Worm (Caenorhabditis elegans) whole organism, mixed stage, embryonic: ENCODE results near the gene C16C8.26.
A peak's percentile ranks its signal among the peaks of the same experiment; 100 is the strongest.
"Not testable (repeated sequence)": the region's sequence is repeated elsewhere in the genome, so short reads cannot be mapped to it uniquely, and the experiment has no call there.

Source experiments
- M03D4.4 ChIP-seq: sonication (generic microtip); optimal IDR thresholded peaks from 2 replicates; lab custom pipeline; 2017; ENCODE audit warnings: mild to moderate bottlenecking, missing genetic modification characterization, missing compliant biosample characterization
- bed-3 ChIP-seq: fragments of 200-800 bp; sonication (Bioruptor generic); optimal IDR thresholded peaks from 3 replicates; lab custom pipeline; 2018; ENCODE audit warnings: mild to moderate bottlenecking, missing genetic modification characterization, moderate library complexity, missing compliant biosample characterization
- blmp-1 ChIP-seq: fragments of 150-350 bp; optimal IDR thresholded peaks from 2 replicates; lab custom pipeline; 2014; ENCODE audit warnings: missing biosample characterization, missing genetic modification characterization
- ceh-39 ChIP-seq: fragments of 150-350 bp; optimal IDR thresholded peaks from 2 replicates; lab custom pipeline; 2014; ENCODE audit warnings: missing biosample characterization, missing genetic modification characterization
- ceh-43 ChIP-seq: fragments of 200-800 bp; sonication (Bioruptor generic); optimal IDR thresholded peaks from 2 replicates; lab custom pipeline; 2018; ENCODE audit warnings: mild to moderate bottlenecking, missing genetic modification characterization, moderate library complexity, missing compliant biosample characterization
- ceh-83 ChIP-seq: fragments of 200-800 bp; sonication (Bioruptor generic); optimal IDR thresholded peaks from 2 replicates; lab custom pipeline; 2018; ENCODE audit warnings: mild to moderate bottlenecking, missing genetic modification characterization, missing compliant biosample characterization
- ces-1 ChIP-seq: fragments of 150-350 bp; optimal IDR thresholded peaks from 2 replicates; lab custom pipeline; 2014; ENCODE audit warnings: missing biosample characterization, missing genetic modification reagents, missing genetic modification characterization
- cnd-1 ChIP-seq: fragments of 200-800 bp; sonication (Bioruptor generic); optimal IDR thresholded peaks from 2 replicates; lab custom pipeline; 2018; ENCODE audit warnings: mild to moderate bottlenecking, missing genetic modification characterization, missing compliant biosample characterization
- drap-1 ChIP-seq: fragments of 200-800 bp; sonication (Bioruptor generic); optimal IDR thresholded peaks from 3 replicates; lab custom pipeline; 2018; ENCODE audit warnings: mild to moderate bottlenecking, missing genetic modification characterization, missing compliant biosample characterization
- elt-1 ChIP-seq: sonication (generic microtip); optimal IDR thresholded peaks from 2 replicates; lab custom pipeline; 2017; ENCODE audit warnings: missing genetic modification characterization, mild to moderate bottlenecking, missing compliant biosample characterization, antibody characterized with exemption, moderate library complexity, borderline replicate concordance; ENCODE audit not compliant: insufficient read depth
- elt-3 ChIP-seq: fragments of 150-350 bp; optimal IDR thresholded peaks from 2 replicates; lab custom pipeline; 2014; ENCODE audit warnings: missing biosample characterization, missing genetic modification characterization
- flh-1 ChIP-seq: fragments of 200-800 bp; sonication (Bioruptor generic); optimal IDR thresholded peaks from 2 replicates; lab custom pipeline; 2018; ENCODE audit warnings: mild to moderate bottlenecking, missing genetic modification characterization, moderate library complexity, missing compliant biosample characterization
- hlh-1 ChIP-seq: fragments of 150-350 bp; optimal IDR thresholded peaks from 2 replicates; lab custom pipeline; 2014; ENCODE audit warnings: missing biosample characterization, missing genetic modification reagents, missing genetic modification characterization
- lin-13 ChIP-seq: fragments of 150-350 bp; optimal IDR thresholded peaks from 2 replicates; lab custom pipeline; 2014; ENCODE audit warnings: missing biosample characterization, missing genetic modification characterization
- lin-32 ChIP-seq: fragments of 200-800 bp; sonication (Bioruptor generic); optimal IDR thresholded peaks from 2 replicates; lab custom pipeline; 2018; ENCODE audit warnings: mild to moderate bottlenecking, missing genetic modification characterization, missing compliant biosample characterization
- lsy-2 ChIP-seq: fragments of 150-350 bp; optimal IDR thresholded peaks from 2 replicates; lab custom pipeline; 2014; ENCODE audit warnings: missing biosample characterization, missing genetic modification characterization
- mab-5 ChIP-seq: fragments of 150-350 bp; optimal IDR thresholded peaks from 2 replicates; lab custom pipeline; 2014; ENCODE audit warnings: missing biosample characterization, missing genetic modification characterization
- mep-1 ChIP-seq: fragments of 150-350 bp; optimal IDR thresholded peaks from 2 replicates; lab custom pipeline; 2017; ENCODE audit warnings: missing biosample characterization, missing genetic modification reagents, missing genetic modification characterization, inconsistent platforms
- mls-2 ChIP-seq: sonication (generic microtip); optimal IDR thresholded peaks from 2 replicates; lab custom pipeline; 2016; ENCODE audit warnings: mild to moderate bottlenecking, missing genetic modification characterization, moderate library complexity, missing compliant biosample characterization
- nhr-12 ChIP-seq: fragments of 150-350 bp; optimal IDR thresholded peaks from 2 replicates; lab custom pipeline; 2014; ENCODE audit warnings: missing biosample characterization, missing genetic modification characterization
- nhr-2 ChIP-seq: fragments of 150-350 bp; optimal IDR thresholded peaks from 2 replicates; lab custom pipeline; 2014; ENCODE audit warnings: missing biosample characterization, missing genetic modification characterization
- nhr-237 ChIP-seq: fragments of 150-350 bp; optimal IDR thresholded peaks from 2 replicates; lab custom pipeline; 2014; ENCODE audit warnings: missing biosample characterization, missing genetic modification characterization
- nhr-28 ChIP-seq: fragments of 150-350 bp; optimal IDR thresholded peaks from 2 replicates; lab custom pipeline; 2014; ENCODE audit warnings: missing biosample characterization, missing genetic modification characterization
- nhr-76 ChIP-seq: sonication (generic microtip); optimal IDR thresholded peaks from 2 replicates; lab custom pipeline; 2017; ENCODE audit warnings: missing biosample characterization, missing genetic modification characterization
- pha-4 ChIP-seq: fragments of 150-350 bp; optimal IDR thresholded peaks from 2 replicates; lab custom pipeline; 2018; ENCODE audit warnings: missing biosample characterization, missing genetic modification reagents, missing genetic modification characterization
- sem-2 ChIP-seq: fragments of 200-800 bp; sonication (Bioruptor generic); optimal IDR thresholded peaks from 2 replicates; lab custom pipeline; 2018; ENCODE audit warnings: mild to moderate bottlenecking, missing genetic modification characterization, missing compliant biosample characterization
- snpc-4 ChIP-seq: fragments of 150-350 bp; optimal IDR thresholded peaks from 2 replicates; lab custom pipeline; 2014; ENCODE audit warnings: missing biosample characterization, missing genetic modification characterization
- sptf-1 ChIP-seq: sonication (generic microtip); optimal IDR thresholded peaks from 2 replicates; lab custom pipeline; 2017; ENCODE audit warnings: mild to moderate bottlenecking, missing genetic modification characterization, moderate library complexity, missing compliant biosample characterization
- tbx-8 ChIP-seq: fragments of 200-800 bp; sonication (Bioruptor generic); optimal IDR thresholded peaks from 2 replicates; lab custom pipeline; 2018; ENCODE audit warnings: mild to moderate bottlenecking, missing genetic modification characterization, moderate library complexity, missing compliant biosample characterization
- unc-120 ChIP-seq: sonication (generic microtip); optimal IDR thresholded peaks from 2 replicates; lab custom pipeline; 2017; ENCODE audit warnings: missing genetic modification characterization, missing compliant biosample characterization; ENCODE audit not compliant: poor library complexity, severe bottlenecking
- unc-39 ChIP-seq: fragments of 150-350 bp; optimal IDR thresholded peaks from 2 replicates; lab custom pipeline; 2014; ENCODE audit warnings: missing biosample characterization, missing genetic modification characterization
- unc-62 ChIP-seq: fragments of 150-350 bp; optimal IDR thresholded peaks from 2 replicates; lab custom pipeline; 2014; ENCODE audit warnings: missing biosample characterization, missing genetic modification reagents, missing genetic modification characterization
- zip-8 ChIP-seq: fragments of 150-350 bp; optimal IDR thresholded peaks from 2 replicates; lab custom pipeline; 2014; ENCODE audit warnings: missing biosample characterization, missing genetic modification characterization
- ztf-11 ChIP-seq: fragments of 150-350 bp; optimal IDR thresholded peaks from 2 replicates; lab custom pipeline; 2014; ENCODE audit warnings: missing biosample characterization, missing genetic modification characterization

The C16C8.26 gene

DNA sequence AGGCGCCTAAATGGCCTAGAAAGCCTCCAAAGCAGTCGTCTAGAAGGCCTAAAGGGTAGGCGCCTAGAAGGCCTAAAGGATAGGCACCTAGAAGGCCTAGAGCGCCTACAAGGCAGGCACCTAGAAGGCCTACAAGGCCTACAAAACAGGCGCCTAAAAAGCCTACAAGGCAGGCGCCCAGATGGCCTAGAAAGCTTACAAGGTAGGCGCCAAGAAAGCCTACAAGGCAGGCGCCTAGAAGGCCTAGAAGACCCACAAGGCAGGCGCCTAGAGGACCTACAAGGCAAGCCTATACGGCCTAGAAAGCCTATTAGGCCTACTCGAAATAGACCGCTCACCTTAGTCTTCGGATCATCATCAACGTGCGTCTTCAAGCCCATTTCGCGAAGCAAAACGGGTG is 43.9 kb upstream of the C16C8.26 start:
- no peak for TF ChIP-seq elt-1
- no peak for TF ChIP-seq lsy-2 (tag; lab: Kevin White, UChicago)
- no peak for TF ChIP-seq nhr-12 (tag; lab: Kevin White, UChicago)
- TF ChIP-seq snpc-4 (tag; lab: Kevin White, UChicago): no peak
- no peak for TF ChIP-seq nhr-28 (tag; lab: Kevin White, UChicago)
- no peak for TF ChIP-seq nhr-76
- TF ChIP-seq mls-2 (tag; lab: Kevin White, UChicago): no peak
- TF ChIP-seq hlh-1: no peak
- no peak for TF ChIP-seq ceh-39 (tag; lab: Kevin White, UChicago)
- no peak for TF ChIP-seq bed-3 (GFP tag; lab: Kevin White, UChicago)
- no peak for TF ChIP-seq ztf-11
- TF ChIP-seq unc-120 (tag; lab: Kevin White, UChicago): no peak
- TF ChIP-seq ceh-83 (GFP tag; lab: Kevin White, UChicago): no peak
- TF ChIP-seq sem-2 (GFP tag; lab: Kevin White, UChicago): no peak
- TF ChIP-seq M03D4.4 (tag; lab: Kevin White, UChicago): no peak
- no peak for TF ChIP-seq pha-4 (tag; lab: Kevin White, UChicago)
- TF ChIP-seq, all 35 proteins: peak for 0

DNA sequence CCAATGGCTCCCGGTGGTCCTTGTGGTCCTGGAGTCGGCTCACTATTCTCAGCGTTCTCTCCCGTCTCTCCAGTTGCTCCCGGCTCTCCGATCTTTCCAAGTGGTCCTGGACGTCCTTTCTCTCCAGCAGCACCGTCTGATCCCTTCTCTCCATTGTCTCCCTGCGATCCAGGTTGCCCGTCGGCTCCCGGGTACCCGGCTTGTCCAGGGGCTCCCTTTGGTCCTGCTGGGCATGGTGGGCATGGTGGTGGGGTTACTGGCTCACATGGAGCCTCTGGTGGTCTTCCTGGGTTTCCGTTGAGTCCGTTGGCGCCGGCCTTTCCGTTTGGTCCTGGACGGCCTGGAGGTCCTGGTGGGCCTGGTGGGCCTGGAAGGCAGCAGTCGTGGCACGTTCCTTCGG is 42.3 kb upstream of the C16C8.26 start:
- TF ChIP-seq mep-1 (tag; lab: Kevin White, UChicago): no peak
- no peak for TF ChIP-seq ces-1 (GFP tag; lab: Kevin White, UChicago)
- TF ChIP-seq lsy-2 (tag; lab: Kevin White, UChicago): no peak
- no peak for TF ChIP-seq unc-39 (tag; lab: Kevin White, UChicago)
- TF ChIP-seq drap-1 (GFP tag; lab: Kevin White, UChicago): no peak
- no peak for TF ChIP-seq nhr-12 (tag; lab: Kevin White, UChicago)
- no peak for TF ChIP-seq mab-5 (tag; lab: Kevin White, UChicago)
- no peak for TF ChIP-seq nhr-28 (tag; lab: Kevin White, UChicago)
- TF ChIP-seq ceh-83 (GFP tag; lab: Kevin White, UChicago): no peak
- no peak for TF ChIP-seq ceh-39 (tag; lab: Kevin White, UChicago)
- no peak for TF ChIP-seq bed-3 (GFP tag; lab: Kevin White, UChicago)
- TF ChIP-seq flh-1 (GFP tag; lab: Kevin White, UChicago): no peak
- TF ChIP-seq pha-4 (tag; lab: Kevin White, UChicago): no peak
- no peak for TF ChIP-seq sptf-1 (tag; lab: Kevin White, UChicago)
- TF ChIP-seq blmp-1: no peak
- no peak for TF ChIP-seq snpc-4 (tag; lab: Kevin White, UChicago)

DNA sequence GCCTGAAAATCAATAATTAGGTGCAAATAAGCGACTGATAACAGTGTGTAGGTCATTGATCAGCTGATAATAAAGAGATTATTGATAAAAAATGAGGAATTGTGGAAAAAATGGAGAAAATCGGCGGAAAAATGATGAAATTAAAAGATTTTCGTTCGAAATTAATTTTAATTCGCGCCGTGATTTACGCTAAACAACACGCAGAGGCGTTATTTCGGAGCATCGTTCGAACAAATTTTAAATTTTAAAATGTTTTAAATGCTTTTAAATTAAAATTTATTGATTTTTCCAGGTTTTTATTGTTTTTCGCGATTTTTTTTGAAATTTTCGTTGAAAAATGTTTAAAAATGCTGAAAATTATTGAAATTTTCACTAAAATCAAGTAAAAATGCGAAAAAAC is 41.3 kb upstream of the C16C8.26 start, which contains the start of gene Y49F6B.9:
Gene Y49F6B.9 (minus strand): TSS at position 2 of the 400 bp plus-strand sequence.
- no peak for TF ChIP-seq cnd-1
- TF ChIP-seq sem-2 (GFP tag; lab: Kevin White, UChicago): no peak
- no peak for TF ChIP-seq elt-3 (tag; lab: Kevin White, UChicago)
- no peak for TF ChIP-seq elt-1
- TF ChIP-seq flh-1 (GFP tag; lab: Kevin White, UChicago): no peak
- no peak for TF ChIP-seq pha-4 (tag; lab: Kevin White, UChicago)
- no peak for TF ChIP-seq hlh-1
- TF ChIP-seq unc-62: no peak
- TF ChIP-seq ceh-43 (GFP tag; lab: Kevin White, UChicago): no peak
- TF ChIP-seq bed-3 (GFP tag; lab: Kevin White, UChicago): no peak
- TF ChIP-seq mab-5 (tag; lab: Kevin White, UChicago): no peak
- no peak for TF ChIP-seq lin-13 (tag; lab: Kevin White, UChicago)
- no peak for TF ChIP-seq drap-1 (GFP tag; lab: Kevin White, UChicago)
- TF ChIP-seq tbx-8 (GFP tag; lab: Kevin White, UChicago): no peak
- no peak for TF ChIP-seq nhr-2 (tag; lab: Kevin White, UChicago)

DNA sequence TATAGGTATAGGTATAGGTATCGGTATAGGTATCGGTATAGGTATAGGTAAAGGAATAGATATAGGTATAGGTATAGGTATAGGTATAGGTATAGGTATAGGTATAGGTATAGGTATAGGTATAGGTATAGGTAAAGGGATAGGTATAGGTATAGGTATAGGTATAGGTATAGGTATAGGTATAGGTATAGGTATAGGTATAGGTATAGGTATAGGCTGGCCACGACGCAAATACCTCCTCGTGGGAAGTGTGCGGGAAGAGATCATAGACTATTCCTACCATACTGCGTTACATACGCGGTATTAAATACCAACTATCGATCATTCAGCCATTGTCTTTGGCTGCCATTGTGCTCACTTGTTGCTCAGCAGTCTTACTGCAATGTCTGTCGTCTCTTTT is 32.7 kb upstream of the C16C8.26 start, which contains the start of gene fbxb-112:
Gene fbxb-112 (plus strand): TSS at position 301 of the 400 bp plus-strand sequence.
- not testable (repeated sequence) for TF ChIP-seq elt-1; pha-4 (tag; lab: Kevin White, UChicago); nhr-237 (tag; lab: Kevin White, UChicago)

DNA sequence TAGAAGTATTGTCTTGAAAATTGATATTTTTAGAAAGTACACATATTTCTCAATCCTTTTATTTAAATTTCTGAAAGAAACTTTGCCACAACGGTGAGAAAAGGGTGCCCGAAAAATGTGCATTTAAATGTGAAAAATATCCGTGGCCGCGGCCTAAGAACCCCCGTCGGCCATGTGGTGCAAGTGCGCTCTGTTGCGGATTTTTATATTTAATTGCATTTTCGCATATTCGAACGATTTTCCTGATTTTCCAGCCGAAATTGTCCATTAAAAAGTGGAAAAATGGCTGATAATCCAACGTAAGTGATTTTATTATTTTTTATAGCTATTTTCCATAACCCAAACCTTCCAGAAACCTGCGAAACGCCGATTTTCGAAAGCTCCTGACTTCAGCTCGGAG is 24.1 kb upstream of the C16C8.26 start, which contains the start of gene smu-2:
Gene smu-2 (plus strand): TSS at position 178 of the 400 bp plus-strand sequence.
- TF ChIP-seq tbx-8 (GFP tag; lab: Kevin White, UChicago): no peak
- TF ChIP-seq unc-62: no peak
- peak; percentile 49 for TF ChIP-seq mep-1 (tag; lab: Kevin White, UChicago)
- peak; percentile 55 for TF ChIP-seq mab-5 (tag; lab: Kevin White, UChicago)
- no peak for TF ChIP-seq flh-1 (GFP tag; lab: Kevin White, UChicago)
- peak; percentile 16 for TF ChIP-seq lin-32 (GFP tag; lab: Kevin White, UChicago)
- TF ChIP-seq unc-120 (tag; lab: Kevin White, UChicago): no peak
- TF ChIP-seq ceh-39 (tag; lab: Kevin White, UChicago): no peak
- no peak for TF ChIP-seq unc-39 (tag; lab: Kevin White, UChicago)
- no peak for TF ChIP-seq lin-13 (tag; lab: Kevin White, UChicago)
- no peak for TF ChIP-seq nhr-12 (tag; lab: Kevin White, UChicago)
- peak; percentile 20 for TF ChIP-seq cnd-1
- TF ChIP-seq ceh-43 (GFP tag; lab: Kevin White, UChicago): peak; percentile 7
- peak; percentile 97 for TF ChIP-seq ces-1 (GFP tag; lab: Kevin White, UChicago)
- peak; percentile 75 for TF ChIP-seq sptf-1 (tag; lab: Kevin White, UChicago)
- TF ChIP-seq hlh-1: no peak
- TF ChIP-seq lsy-2 (tag; lab: Kevin White, UChicago): peak; percentile 39
- no peak for TF ChIP-seq ceh-83 (GFP tag; lab: Kevin White, UChicago)
- no peak for TF ChIP-seq zip-8 (tag; lab: Kevin White, UChicago)
- TF ChIP-seq nhr-28 (tag; lab: Kevin White, UChicago): no peak
- no peak for TF ChIP-seq bed-3 (GFP tag; lab: Kevin White, UChicago)
- no peak for TF ChIP-seq mls-2 (tag; lab: Kevin White, UChicago)
- TF ChIP-seq sem-2 (GFP tag; lab: Kevin White, UChicago): no peak
- TF ChIP-seq nhr-76: no peak
